Worm (Caenorhabditis elegans): Measurements from ENCODE around the gene lap-2.

DNA sequence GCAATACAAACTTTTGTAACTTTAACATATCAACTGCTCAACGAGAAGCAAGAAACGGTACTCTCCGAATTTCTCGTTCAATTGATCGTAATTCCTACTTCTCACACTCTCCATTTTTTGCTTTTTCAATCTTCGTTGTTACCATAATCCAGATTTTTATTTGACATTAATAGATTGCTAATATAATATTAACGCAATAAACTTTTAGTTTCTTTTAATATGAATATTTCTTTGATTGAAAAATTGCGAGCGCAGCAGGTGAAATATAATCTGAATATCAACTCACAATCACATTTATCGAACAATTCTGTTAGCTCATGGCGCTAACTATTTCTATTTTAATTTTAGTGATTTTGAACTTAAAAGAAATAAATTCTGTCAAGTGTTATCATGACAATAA, 48.8 kb downstream of the lap-2 start, which contains the start of gene lurp-4:
- TF ChIP-seq pha-4 (tag; optimal IDR thresholded peaks at IDR 0.05) (no peak), rnt-1 (tag; optimal IDR thresholded peaks at IDR 0.05) (no peak), ceh-24 (tag; optimal IDR thresholded peaks at IDR 0.05) (no peak), tbx-2 (tag; optimal IDR thresholded peaks at IDR 0.05) (no peak), fax-1 (tag; optimal IDR thresholded peaks at IDR 0.05) (no peak), pag-3 (tag; optimal IDR thresholded peaks at IDR 0.05; ENCODE audit: borderline replicate concordance) (no peak)

All from whole organism, late embryonic.